Worm (Caenorhabditis elegans) whole organism, L1 larva: ENCODE measurements around the gene his-38.
A peak's percentile ranks its signal among the peaks of the same experiment; 100 is the strongest.

Experiments
- alr-1 ChIP-seq: fragments of 200-800 bp; sonication (Bioruptor generic); optimal IDR thresholded peaks from 2 replicates; lab custom pipeline; 2018; ENCODE audit warnings: borderline replicate concordance, mild to moderate bottlenecking, missing genetic modification characterization, missing compliant biosample characterization
- ama-1 ChIP-seq: fragments of 150-350 bp; optimal IDR thresholded peaks from 2 replicates; lab custom pipeline; 2014
- blmp-1 ChIP-seq: fragments of 150-350 bp; optimal IDR thresholded peaks from 2 replicates; lab custom pipeline; 2014; ENCODE audit warnings: missing biosample characterization, missing genetic modification characterization
- ceh-63 ChIP-seq: fragments of 200-800 bp; sonication (Bioruptor generic); optimal IDR thresholded peaks from 2 replicates; lab custom pipeline; 2018; ENCODE audit warnings: mild to moderate bottlenecking, missing genetic modification characterization, missing compliant biosample characterization
- ceh-88 ChIP-seq: fragments of 200-800 bp; sonication (Bioruptor generic); IDR thresholded peaks from 2 replicates; pipeline ENCODE4 v1.3.6; 2022; ENCODE audit warnings: missing genetic modification characterization, missing compliant biosample characterization
- dpl-1 ChIP-seq, 3 experiments: fragments of 150-350 bp in 2 of 3; sonication (generic microtip) in 1 of 3; optimal IDR thresholded peaks; 2 replicates each; lab custom pipeline; 2014 to 2017; ENCODE audit warnings: missing biosample characterization in 3 of 3, missing genetic modification characterization in 3 of 3, missing genetic modification reagents in 3 of 3
- dsc-1 ChIP-seq: sonication (generic microtip); optimal IDR thresholded peaks from 2 replicates; lab custom pipeline; 2016; ENCODE audit warnings: mild to moderate bottlenecking, missing genetic modification characterization, missing compliant biosample characterization
- efl-1 ChIP-seq, 4 experiments: fragments of 150-350 bp; optimal IDR thresholded peaks in 3 of 4; peaks in 1 of 4; 1 replicate in 1 of 4; 2 replicates in 3 of 4; lab custom pipeline; 2014; ENCODE audit warnings: missing biosample characterization in 2 of 4, missing genetic modification characterization in 2 of 4, missing genetic modification reagents in 2 of 4
- egl-13 ChIP-seq: sonication (generic microtip); optimal IDR thresholded peaks from 2 replicates; lab custom pipeline; 2016; ENCODE audit warnings: missing genotype, missing genetic modification reagents, missing genetic modification characterization, missing compliant biosample characterization
- elt-2 ChIP-seq: sonication (generic microtip); optimal IDR thresholded peaks from 2 replicates; lab custom pipeline; 2016; ENCODE audit warnings: missing genetic modification characterization, mild to moderate bottlenecking, inconsistent platforms, missing compliant biosample characterization, missing genetic modification reagents
- elt-3 ChIP-seq, 6 experiments: fragments of 150-350 bp in 1 of 6; sonication (generic microtip); optimal IDR thresholded peaks; 2 replicates each; lab custom pipeline; 2017 to 2018; ENCODE audit warnings: missing biosample characterization in 6 of 6, missing genetic modification characterization in 6 of 6, inconsistent platforms in 1 of 6
- ets-5 ChIP-seq: fragments of 200-800 bp; sonication (Bioruptor generic); IDR thresholded peaks from 2 replicates; pipeline ENCODE4 v1.3.6; 2022; ENCODE audit warnings: missing genetic modification characterization, missing compliant biosample characterization
- fkh-4 ChIP-seq: sonication (generic microtip); optimal IDR thresholded peaks from 2 replicates; lab custom pipeline; 2016; ENCODE audit warnings: missing compliant biosample characterization, missing genetic modification characterization, borderline replicate concordance
- fkh-8 ChIP-seq: sonication (generic microtip); optimal IDR thresholded peaks from 2 replicates; lab custom pipeline; 2016; ENCODE audit warnings: mild to moderate bottlenecking, missing genetic modification characterization, missing compliant biosample characterization
- grh-1 ChIP-seq: fragments of 200-800 bp; sonication (Bioruptor generic); IDR thresholded peaks from 2 replicates; pipeline ENCODE4 v1.3.6; 2022; ENCODE audit warnings: missing genetic modification reagents, missing genetic modification characterization, missing compliant biosample characterization
- hlh-4 ChIP-seq: sonication (generic microtip); optimal IDR thresholded peaks from 2 replicates; lab custom pipeline; 2016; ENCODE audit warnings: mild to moderate bottlenecking, missing genetic modification characterization, missing compliant biosample characterization
- hpl-2 ChIP-seq: fragments of 150-350 bp; optimal IDR thresholded peaks from 2 replicates; lab custom pipeline; 2014; ENCODE audit warnings: missing biosample characterization, missing genetic modification reagents, missing genetic modification characterization
- irx-1 ChIP-seq: sonication (generic microtip); optimal IDR thresholded peaks from 2 replicates; lab custom pipeline; 2016; ENCODE audit warnings: missing genetic modification characterization, missing compliant biosample characterization
- jun-1 ChIP-seq: fragments of 150-350 bp; optimal IDR thresholded peaks from 2 replicates; lab custom pipeline; 2014; ENCODE audit warnings: missing biosample characterization, missing genetic modification reagents, missing genetic modification characterization
- lin-13 ChIP-seq: fragments of 150-350 bp; optimal IDR thresholded peaks from 2 replicates; lab custom pipeline; 2014; ENCODE audit warnings: missing biosample characterization, missing genetic modification reagents, missing genetic modification characterization
- lin-14 ChIP-seq: fragments of 200-800 bp; sonication (Bioruptor generic); optimal IDR thresholded peaks from 2 replicates; lab custom pipeline; 2018; ENCODE audit warnings: mild to moderate bottlenecking, missing genetic modification characterization, moderate library complexity, missing compliant biosample characterization
- lin-15B ChIP-seq: fragments of 150-350 bp; sonication (generic microtip); optimal IDR thresholded peaks from 3 replicates; lab custom pipeline; 2014; ENCODE audit warnings: missing biosample characterization, missing genetic modification characterization
- lin-35 ChIP-seq, 2 experiments: fragments of 150-350 bp; optimal IDR thresholded peaks; 2 replicates each; lab custom pipeline; 2014; ENCODE audit warnings: missing biosample characterization in 2 of 2, missing genetic modification characterization in 2 of 2, missing genetic modification reagents in 2 of 2
- lsy-2 ChIP-seq, 2 experiments: fragments of 150-350 bp; optimal IDR thresholded peaks; 2 replicates each; lab custom pipeline; 2014; ENCODE audit warnings: missing biosample characterization in 2 of 2, missing genetic modification characterization in 2 of 2
- mab-9 ChIP-seq: fragments of 200-800 bp; sonication (Bioruptor generic); IDR thresholded peaks from 2 replicates; pipeline ENCODE4 v1.3.6; 2022; ENCODE audit warnings: missing genetic modification reagents, missing genetic modification characterization, missing compliant biosample characterization
- mef-2 ChIP-seq: fragments of 150-350 bp; optimal IDR thresholded peaks from 2 replicates; lab custom pipeline; 2014; ENCODE audit warnings: missing biosample characterization, missing genetic modification characterization
- mep-1 ChIP-seq: fragments of 150-350 bp; optimal IDR thresholded peaks from 2 replicates; lab custom pipeline; 2014; ENCODE audit warnings: missing biosample characterization, missing genetic modification characterization
- nhr-12 ChIP-seq: sonication (generic microtip); optimal IDR thresholded peaks from 2 replicates; lab custom pipeline; 2017; ENCODE audit warnings: missing biosample characterization, missing genetic modification characterization
- nhr-28 ChIP-seq: fragments of 150-350 bp; optimal IDR thresholded peaks from 2 replicates; lab custom pipeline; 2014; ENCODE audit warnings: missing biosample characterization, missing genetic modification characterization
- nhr-71 ChIP-seq: sonication (generic microtip); optimal IDR thresholded peaks from 2 replicates; lab custom pipeline; 2016; ENCODE audit warnings: mild to moderate bottlenecking, missing genetic modification characterization, moderate library complexity, missing compliant biosample characterization
- nhr-76 ChIP-seq: sonication (generic microtip); optimal IDR thresholded peaks from 2 replicates; lab custom pipeline; 2017; ENCODE audit warnings: missing biosample characterization, missing genetic modification characterization
- nhr-77 ChIP-seq: fragments of 150-350 bp; optimal IDR thresholded peaks from 2 replicates; lab custom pipeline; 2014; ENCODE audit warnings: missing biosample characterization, missing genetic modification characterization
- nhr-85 ChIP-seq: sonication (generic microtip); peaks from one replicate; lab custom pipeline; 2016; ENCODE audit warnings: missing genetic modification characterization, inconsistent platforms, missing compliant biosample characterization
- pag-3 ChIP-seq: sonication (generic microtip); optimal IDR thresholded peaks from 2 replicates; lab custom pipeline; 2017; ENCODE audit warnings: missing genetic modification characterization, mild to moderate bottlenecking, missing compliant biosample characterization, antibody characterized with exemption, borderline replicate concordance; ENCODE audit not compliant: insufficient read depth
- pax-3 ChIP-seq: fragments of 200-800 bp; sonication (Bioruptor generic); optimal IDR thresholded peaks from 2 replicates; lab custom pipeline; 2018; ENCODE audit warnings: mild to moderate bottlenecking, missing genetic modification characterization, moderate library complexity, missing compliant biosample characterization
- pqm-1 ChIP-seq: sonication (generic microtip); optimal IDR thresholded peaks from 3 replicates; lab custom pipeline; 2017; ENCODE audit warnings: missing biosample characterization, missing genetic modification characterization
- rnt-1 ChIP-seq: sonication (generic microtip); optimal IDR thresholded peaks from 2 replicates; lab custom pipeline; 2016; ENCODE audit warnings: mild to moderate bottlenecking, missing genetic modification characterization, moderate library complexity, missing compliant biosample characterization
- skn-1 ChIP-seq: fragments of 150-350 bp; optimal IDR thresholded peaks from 2 replicates; lab custom pipeline; 2014; ENCODE audit warnings: missing biosample characterization, missing genetic modification characterization
- snu-23 ChIP-seq: sonication (generic microtip); optimal IDR thresholded peaks from 2 replicates; lab custom pipeline; 2016; ENCODE audit warnings: missing genetic modification characterization, missing compliant biosample characterization
- sptf-1 ChIP-seq: fragments of 150-350 bp; optimal IDR thresholded peaks from 2 replicates; lab custom pipeline; 2014; ENCODE audit warnings: missing biosample characterization, missing genetic modification characterization
- tlp-1 ChIP-seq: fragments of 150-350 bp; optimal IDR thresholded peaks from 2 replicates; lab custom pipeline; 2014; ENCODE audit warnings: missing biosample characterization, missing genetic modification characterization
- unc-98 ChIP-seq: fragments of 200-800 bp; sonication (Bioruptor generic); IDR thresholded peaks from 2 replicates; pipeline ENCODE4 v1.3.6; 2022; ENCODE audit warnings: missing genetic modification characterization, missing compliant biosample characterization
- vab-15 ChIP-seq: sonication (generic microtip); optimal IDR thresholded peaks from 2 replicates; lab custom pipeline; 2017; ENCODE audit warnings: missing genotype, mild to moderate bottlenecking, missing genetic modification characterization, missing compliant biosample characterization
- xbp-1 ChIP-seq: sonication (generic microtip); optimal IDR thresholded peaks from 2 replicates; lab custom pipeline; 2016; ENCODE audit warnings: missing genetic modification characterization, missing compliant biosample characterization
- zag-1 ChIP-seq: fragments of 150-350 bp; optimal IDR thresholded peaks from 2 replicates; lab custom pipeline; 2014; ENCODE audit warnings: missing biosample characterization, missing genetic modification characterization
- zip-4 ChIP-seq: fragments of 200-800 bp; sonication (Bioruptor generic); optimal IDR thresholded peaks from 2 replicates; lab custom pipeline; 2018; ENCODE audit warnings: mild to moderate bottlenecking, missing genetic modification characterization, moderate library complexity, missing compliant biosample characterization
- ztf-11 ChIP-seq, 2 experiments: sonication (generic microtip); optimal IDR thresholded peaks; 2 replicates each; lab custom pipeline; 2016 to 2017; ENCODE audit warnings: missing genetic modification characterization in 2 of 2, missing biosample characterization in 1 of 2, missing compliant biosample characterization in 1 of 2

Gene his-38

ce11 chrX:7334302-7334724, 24.6 kb upstream of the his-38 start, which contains the start of gene epg-7 (continued):
- TF ChIP-seq egl-13 (tag; lab: Kevin White, UChicago) (peak; percentile 95), mef-2 (tag; lab: Kevin White, UChicago) (peak; percentile 73), zag-1 (peak; percentile 90), pqm-1 (tag; lab: Kevin White, UChicago) (no peak), ztf-11 (tag; optimal IDR thresholded peaks at IDR 0.05; lab: Kevin White, UChicago) (peak in 1 of 2 experiments; percentile 89), sptf-1 (no peak), vab-15 (no peak), mab-9 (GFP tag; lab: Robert Waterston, UW) (peak; percentile 88)

- TF ChIP-seq mef-2 (tag; lab: Kevin White, UChicago) = no peak
- TF ChIP-seq alr-1 (tag; lab: Kevin White, UChicago) = no peak
- TF ChIP-seq elt-3 (tag; optimal IDR thresholded peaks at IDR 0.05; lab: Kevin White, UChicago) = peak in 1 of 6 experiments; percentile 64
- TF ChIP-seq blmp-1 (tag; lab: Kevin White, UChicago) = peak; percentile 34
- no peak for TF ChIP-seq dsc-1 (tag; lab: Kevin White, UChicago)
- TF ChIP-seq ets-5 (GFP tag; lab: Robert Waterston, UW) = no peak
- no peak for TF ChIP-seq unc-98 (GFP tag; lab: Robert Waterston, UW)
- TF ChIP-seq pax-3 (tag; lab: Kevin White, UChicago) = no peak
- TF ChIP-seq irx-1 = no peak
- no peak for TF ChIP-seq zip-4 (GFP tag; lab: Kevin White, UChicago)
- no peak for TF ChIP-seq dpl-1 (GFP tag; optimal IDR thresholded peaks at IDR 0.05; lab: Kevin White, UChicago)
- no peak for TF ChIP-seq fkh-4 (tag; lab: Kevin White, UChicago)
- TF ChIP-seq nhr-85 = peak; percentile 58
- no peak for TF ChIP-seq sptf-1
- peak; percentile 6 for TF ChIP-seq lin-14 (GFP tag; lab: Kevin White, UChicago)
- TF ChIP-seq elt-2 = no peak
- TF ChIP-seq mep-1 (tag; lab: Kevin White, UChicago) = no peak
- TF ChIP-seq ama-1 (lab: Kevin White, UChicago) = no peak
- TF ChIP-seq grh-1 (GFP tag; lab: Robert Waterston, UW) = no peak
Observed at ce11 chrX:7330685-7331196, 21.1 kb upstream of the his-38 start, which contains the start of gene ttr-30. Gene ttr-30, plus strand, starts transcription at chrX:7330949.

DNA sequence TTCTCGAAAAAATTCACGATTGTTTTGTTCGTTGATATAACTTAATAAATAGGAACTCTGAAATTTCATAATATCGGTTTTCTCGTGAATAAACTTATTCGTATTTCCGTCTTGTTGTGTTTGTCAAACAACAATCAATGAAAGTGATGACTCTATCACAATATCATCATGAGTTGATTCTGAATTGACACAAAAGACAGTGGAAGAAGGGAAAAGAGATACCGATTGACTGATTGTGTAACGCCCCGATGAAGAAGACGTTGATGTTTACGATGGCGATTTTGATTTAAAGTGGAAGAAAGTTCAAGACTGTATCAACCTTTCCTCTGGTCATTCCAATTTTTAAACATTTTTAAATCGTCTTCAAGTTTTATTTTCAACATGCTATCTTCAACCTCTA, 19.9 kb upstream of the his-38 start, which contains the start of gene ttr-59:
ttr-59 (plus strand) TSS at position 218 of the 400 bp plus-strand sequence.
- peak; percentile 88 for TF ChIP-seq blmp-1 (tag; lab: Kevin White, UChicago)
- peak; percentile 19 for TF ChIP-seq snu-23 (GFP tag; lab: Kevin White, UChicago)
- TF ChIP-seq nhr-77 (tag; lab: Kevin White, UChicago) = no peak
- TF ChIP-seq lin-15B (tag; lab: Kevin White, UChicago) = no peak
- no peak for TF ChIP-seq rnt-1 (tag; lab: Kevin White, UChicago)
- TF ChIP-seq vab-15 = no peak
- peak; percentile 35 for TF ChIP-seq lin-14 (GFP tag; lab: Kevin White, UChicago)
- no peak for TF ChIP-seq hlh-4 (tag; lab: Kevin White, UChicago)
- peak; percentile 0 for TF ChIP-seq nhr-71 (tag; lab: Kevin White, UChicago)
- TF ChIP-seq fkh-8 (tag; lab: Kevin White, UChicago) = no peak
- no peak for TF ChIP-seq dsc-1 (tag; lab: Kevin White, UChicago)
- TF ChIP-seq nhr-28 (tag; lab: Kevin White, UChicago) = no peak
- TF ChIP-seq lsy-2 (tag; optimal IDR thresholded peaks at IDR 0.05; lab: Kevin White, UChicago) = no peak
- TF ChIP-seq elt-2 = no peak
- no peak for TF ChIP-seq lin-13
- no peak for TF ChIP-seq pqm-1 (tag; lab: Kevin White, UChicago)
- no peak for TF ChIP-seq ceh-63 (GFP tag; lab: Kevin White, UChicago)
- TF ChIP-seq pag-3 (tag; lab: Kevin White, UChicago) = no peak
- no peak for TF ChIP-seq ceh-88 (GFP tag; lab: Robert Waterston, UW)
- TF ChIP-seq lin-35 (GFP tag; optimal IDR thresholded peaks at IDR 0.05; lab: Kevin White, UChicago) = peak in 1 of 2 experiments; percentile 19
- peak in 2 of 6 experiments; percentile 9 to 64 for TF ChIP-seq elt-3 (tag; optimal IDR thresholded peaks at IDR 0.05; lab: Kevin White, UChicago)
- no peak for TF ChIP-seq hpl-2
- no peak for TF ChIP-seq xbp-1 (tag; lab: Kevin White, UChicago)
- peak; percentile 24 for TF ChIP-seq skn-1
- no peak for TF ChIP-seq jun-1 (tag; lab: Kevin White, UChicago)
- TF ChIP-seq dpl-1 (GFP tag; optimal IDR thresholded peaks at IDR 0.05; lab: Kevin White, UChicago) = no peak
- TF ChIP-seq tlp-1 (tag; lab: Kevin White, UChicago) = no peak
- TF ChIP-seq nhr-12 = no peak
- no peak for TF ChIP-seq efl-1 (optimal IDR thresholded peaks at IDR 0.05; lab: Kevin White, UChicago)
- TF ChIP-seq efl-1 (GFP tag; optimal IDR thresholded peaks at IDR 0.05 in 1 of 2; lab: Kevin White, UChicago) = no peak
- no peak for TF ChIP-seq mef-2 (tag; lab: Kevin White, UChicago)
- no peak for TF ChIP-seq nhr-76
- no peak for TF ChIP-seq zip-4 (GFP tag; lab: Kevin White, UChicago)
